Worm (Caenorhabditis elegans) whole organism, young adult: ENCODE results near the gene let-858.

ENCODE experiments used
- F49E8.2 ChIP-seq: sonication (generic microtip); optimal IDR thresholded peaks from 3 replicates; lab custom pipeline; 2017; ENCODE audit warnings: missing genetic modification characterization, mild to moderate bottlenecking, missing compliant biosample characterization, antibody characterized with exemption, moderate library complexity; ENCODE audit not compliant: insufficient read depth
- akir-1 ChIP-seq: fragments of 200-800 bp; sonication (Bioruptor generic); optimal IDR thresholded peaks from 2 replicates; lab custom pipeline; 2018; ENCODE audit warnings: mild to moderate bottlenecking, missing genetic modification characterization, moderate library complexity, missing compliant biosample characterization
- bed-2 ChIP-seq: fragments of 200-800 bp; sonication (Bioruptor generic); IDR thresholded peaks from 2 replicates; pipeline ENCODE4 v1.3.6; 2022; ENCODE audit warnings: missing genetic modification reagents, missing genetic modification characterization, missing compliant biosample characterization
- cebp-2 ChIP-seq: fragments of 200-800 bp; sonication (Bioruptor generic); IDR thresholded peaks from 2 replicates; pipeline ENCODE4 v1.3.6; 2022; ENCODE audit warnings: missing genetic modification characterization, missing compliant biosample characterization
- die-1 ChIP-seq: sonication (generic microtip); optimal IDR thresholded peaks from 2 replicates; lab custom pipeline; 2016; ENCODE audit warnings: missing genotype, mild to moderate bottlenecking, missing genetic modification characterization, missing compliant biosample characterization
- dpl-1 ChIP-seq: fragments of 150-350 bp; optimal IDR thresholded peaks from 2 replicates; lab custom pipeline; 2014; ENCODE audit warnings: missing biosample characterization, missing genetic modification reagents, missing genetic modification characterization
- fkh-3 ChIP-seq: sonication (generic microtip); optimal IDR thresholded peaks from 2 replicates; lab custom pipeline; 2016; ENCODE audit warnings: mild to moderate bottlenecking, missing genetic modification characterization, missing compliant biosample characterization
- madf-10 ChIP-seq: sonication (generic microtip); optimal IDR thresholded peaks from 2 replicates; lab custom pipeline; 2016; ENCODE audit warnings: mild to moderate bottlenecking, missing genetic modification characterization, missing compliant biosample characterization
- unc-130 ChIP-seq: sonication (generic microtip); optimal IDR thresholded peaks from 2 replicates; lab custom pipeline; 2016; ENCODE audit warnings: missing genetic modification reagents, missing genetic modification characterization, missing compliant biosample characterization
- unc-62 ChIP-seq: fragments of 150-350 bp; optimal IDR thresholded peaks from 2 replicates; lab custom pipeline; 2014; ENCODE audit warnings: missing biosample characterization, missing genetic modification reagents, missing genetic modification characterization

DNA sequence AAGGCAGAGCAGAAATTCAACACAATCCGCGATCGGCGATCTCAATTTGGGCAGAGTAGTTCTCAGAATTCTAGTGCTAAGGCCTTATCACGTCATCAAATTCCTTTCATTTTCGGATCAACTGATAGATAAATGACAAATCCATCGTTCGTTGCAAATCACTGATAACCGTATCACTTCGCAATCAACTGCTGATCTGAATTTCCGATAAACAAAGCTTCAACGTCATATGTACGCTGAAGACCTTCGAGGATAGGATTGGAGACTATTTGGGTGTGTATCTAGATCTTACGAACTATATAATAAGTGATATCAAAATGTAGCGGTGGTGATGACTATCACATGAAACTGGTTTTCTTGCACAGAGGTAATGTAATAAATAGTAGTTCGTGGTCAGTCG is 35.1 kb downstream of the let-858 start:
- TF ChIP-seq unc-62 (GFP tag; lab: Kevin White, UChicago) = no peak
- TF ChIP-seq bed-2 (GFP tag; lab: Robert Waterston, UW) = no peak
- TF ChIP-seq fkh-3 (tag; lab: Kevin White, UChicago) = no peak
- TF ChIP-seq madf-10 (tag; lab: Kevin White, UChicago) = no peak
- TF ChIP-seq unc-130 (GFP tag; lab: Kevin White, UChicago) = no peak
- TF ChIP-seq dpl-1 (GFP tag; lab: Kevin White, UChicago) = no peak
- TF ChIP-seq akir-1 (GFP tag; lab: Kevin White, UChicago) = no peak
- no peak for TF ChIP-seq cebp-2
- no peak for TF ChIP-seq F49E8.2 (tag; lab: Kevin White, UChicago)
- TF ChIP-seq die-1 (tag; lab: Kevin White, UChicago) = no peak
